Worm (Caenorhabditis elegans): Measurements from ENCODE around the gene gei-1.

The gei-1 gene

ce11 chrIII:3389426-3390020 lies 44.9 kb downstream of the gei-1 start, which contains the start of the genes elmd-1 and hecw-1 (continued):
- no peak for TF ChIP-seq ceh-82 (tag; optimal IDR thresholded peaks at IDR 0.05)
- no peak for TF ChIP-seq ama-1 (optimal IDR thresholded peaks at IDR 0.05)
- TF ChIP-seq nhr-42 (GFP tag; IDR thresholded peaks at IDR 0.05) = 0 out of 2 replicates have a peak, but pooled peaks have one; percentile 5
- TF ChIP-seq lin-29 (GFP tag; IDR thresholded peaks at IDR 0.05) = 0 out of 2 replicates have a peak, but pooled peaks have one; percentile 60
- peak; percentile 76 for TF ChIP-seq dmd-6 (GFP tag; IDR thresholded peaks at IDR 0.05)
- peak; percentile 77; the same call in 1 of the 2 replicates for TF ChIP-seq zfp-3 (GFP tag; conservative IDR thresholded peaks at IDR 0.05)
- peak; percentile 34; the same call in 1 of the 2 replicates for TF ChIP-seq set-16 (GFP tag; IDR thresholded peaks at IDR 0.05)
- TF ChIP-seq unc-62 (GFP tag; optimal IDR thresholded peaks at IDR 0.05 in 1 of 2) = peak in 1 of 2 experiments; percentile 56
- no peak for TF ChIP-seq unc-62 (tag; optimal IDR thresholded peaks at IDR 0.05)
- no peak for TF ChIP-seq R02D3.7 (tag; optimal IDR thresholded peaks at IDR 0.05)
- peak; percentile 5 for TF ChIP-seq dpl-1 (GFP tag; optimal IDR thresholded peaks at IDR 0.05)
- TF ChIP-seq dve-1 (tag; optimal IDR thresholded peaks at IDR 0.05; ENCODE audit: insufficient read depth) = peak; percentile 73
- TF ChIP-seq daf-8 (GFP tag; IDR thresholded peaks at IDR 0.05) = no peak
- peak; percentile 65 to 66 for TF ChIP-seq daf-16 (GFP tag; optimal IDR thresholded peaks at IDR 0.05)
- peak; percentile 88 for TF ChIP-seq daf-16 (tag; optimal IDR thresholded peaks at IDR 0.05)
- no peak for TF ChIP-seq mdt-29 (GFP tag; IDR thresholded peaks at IDR 0.05)
- peak; percentile 70 for TF ChIP-seq nhr-28 (tag; optimal IDR thresholded peaks at IDR 0.05)
- peak; percentile 69; the same call in 1 of the 2 replicates for TF ChIP-seq lin-1 (GFP tag; IDR thresholded peaks at IDR 0.05)
- peak; percentile 51 for TF ChIP-seq ztf-7 (tag; optimal IDR thresholded peaks at IDR 0.05)
- TF ChIP-seq daf-19 (GFP tag; conservative IDR thresholded peaks at IDR 0.05) = no peak; the same call in 1 of the 2 replicates
- TF ChIP-seq nhr-41 (GFP tag; IDR thresholded peaks at IDR 0.05) = 0 out of 2 replicates have a peak, but pooled peaks have one; percentile 7
- peak; percentile 57 for TF ChIP-seq mes-2 (tag; optimal IDR thresholded peaks at IDR 0.05; ENCODE audit: poor library complexity, severe bottlenecking)

- TF ChIP-seq lin-38 (GFP tag; IDR thresholded peaks at IDR 0.05) (peak; percentile 61), F44E2.7 (GFP tag; IDR thresholded peaks at IDR 0.05) (no peak), F49E8.2 (tag; optimal IDR thresholded peaks at IDR 0.05; ENCODE audit: borderline replicate concordance) (peak; percentile 85), dpl-1 (GFP tag; optimal IDR thresholded peaks at IDR 0.05) (no peak), arid-1 (GFP tag; conservative IDR thresholded peaks at IDR 0.05) (0 out of 2 replicates have a peak, but pooled peaks have one; percentile 30), lsy-2 (tag; optimal IDR thresholded peaks at IDR 0.05) (peak in 1 of 2 experiments; percentile 11), unc-130 (GFP tag; optimal IDR thresholded peaks at IDR 0.05) (peak; percentile 1), lin-29 (GFP tag; IDR thresholded peaks at IDR 0.05) (no peak)
Measured at ce11 chrIII:3390144-3390543, 45.5 kb downstream of the gei-1 start.

DNA sequence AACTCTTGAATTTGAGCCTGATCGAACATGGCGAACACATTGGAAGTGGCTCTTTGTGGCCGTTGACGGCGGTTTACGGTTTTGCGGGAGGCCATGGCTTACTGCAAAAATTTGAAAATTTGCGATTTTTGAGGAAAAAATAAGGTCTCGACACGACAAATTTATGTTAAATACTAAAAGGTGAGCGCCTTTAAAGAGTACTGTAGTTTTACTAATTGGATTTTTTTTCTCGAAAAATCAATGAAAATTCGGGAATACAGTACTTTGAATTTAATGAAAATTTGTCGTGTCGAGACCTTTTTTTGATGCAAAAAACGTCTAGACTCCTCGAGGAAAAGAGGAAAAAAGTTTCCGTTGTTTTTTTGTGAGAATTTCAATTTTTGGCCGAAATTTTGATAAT lies 49.0 kb downstream of the gei-1 start, which contains the start of gene mlc-4:
Gene mlc-4, minus strand, starts transcription at position 101 of the 400 bp plus-strand sequence.
- no peak for TF ChIP-seq sdz-12 (GFP tag; optimal IDR thresholded peaks at IDR 0.05)

- TF ChIP-seq hlh-30 (tag; optimal IDR thresholded peaks at IDR 0.05; ENCODE audit: insufficient read depth) (peak; percentile 49), tag-97 (GFP tag; IDR thresholded peaks at IDR 0.05) (no peak), arid-1 (GFP tag; conservative IDR thresholded peaks at IDR 0.05) (no peak), mep-1 (tag; optimal IDR thresholded peaks at IDR 0.05) (peak; percentile 5), mes-2 (tag; optimal IDR thresholded peaks at IDR 0.05; ENCODE audit: poor library complexity, severe bottlenecking) (peak; percentile 19), dve-1 (tag; optimal IDR thresholded peaks at IDR 0.05; ENCODE audit: insufficient read depth) (peak; percentile 16), nhr-237 (tag; optimal IDR thresholded peaks at IDR 0.05) (no peak), lsy-2 (tag; optimal IDR thresholded peaks at IDR 0.05) (peak in 1 of 2 experiments; percentile 31), ceh-28 (tag; optimal IDR thresholded peaks at IDR 0.05) (peak; percentile 31), zfp-3 (GFP tag; conservative IDR thresholded peaks at IDR 0.05) (no peak)
Measured at ce11 chrIII:3395112-3395511, 50.4 kb downstream of the gei-1 start.

Data from whole organism, L4 larva.